Worm (Caenorhabditis elegans): ENCODE results near the gene set-31.

set-31 gene

DNA sequence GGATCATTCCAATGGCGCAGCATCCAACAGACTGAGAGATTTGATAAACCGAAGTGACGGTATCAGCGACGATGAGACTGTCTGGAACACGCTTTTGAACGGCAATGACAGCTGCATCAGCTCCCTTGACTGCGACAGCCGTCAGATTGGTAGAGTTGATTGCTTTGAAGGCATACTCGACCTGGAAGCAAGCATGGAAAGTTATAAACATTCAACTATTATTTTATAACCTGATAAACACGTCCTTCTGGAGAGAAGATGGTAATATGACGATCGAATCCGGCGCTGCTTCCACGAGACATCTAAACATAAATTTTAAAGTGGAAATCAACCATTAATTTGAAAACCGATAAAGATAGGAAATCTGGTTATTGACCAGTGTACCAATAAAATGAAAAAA, 4.6 kb downstream of the set-31 start, which contains the start of gene pas-1:
TSS of gene pas-1 (minus strand) at position 302 of the 400 bp plus-strand sequence.
- no peak for TF ChIP-seq efl-1 (optimal IDR thresholded peaks at IDR 0.05)
- peak in 1 of 2 experiments; percentile 10 for TF ChIP-seq efl-1 (GFP tag; optimal IDR thresholded peaks at IDR 0.05 in 1 of 2)
- TF ChIP-seq sup-37 (GFP tag; optimal IDR thresholded peaks at IDR 0.05): no peak
- TF ChIP-seq sox-4 (tag; optimal IDR thresholded peaks at IDR 0.05): no peak

DNA sequence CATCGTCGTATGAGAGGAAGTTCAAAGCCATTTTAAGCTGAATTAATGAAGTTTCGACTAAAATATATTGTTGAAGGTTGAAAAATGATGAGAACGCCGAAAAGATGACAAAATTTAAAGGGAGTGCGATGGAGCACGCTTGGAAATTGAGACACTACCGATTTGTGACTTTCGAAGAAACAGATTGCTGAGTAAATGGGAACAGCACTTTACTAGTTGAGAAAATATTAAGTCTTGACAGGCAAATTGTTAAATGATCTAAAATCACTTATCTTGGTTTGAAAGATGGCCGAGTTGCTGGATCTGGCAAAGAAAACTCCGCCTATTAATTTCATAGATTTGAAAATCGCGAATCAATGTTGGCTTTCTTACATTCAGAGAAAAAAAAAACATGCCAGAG, 5.6 kb downstream of the set-31 start, which contains the start of gene rpoa-12:
TSS of gene rpoa-12 (minus strand) at position 37 of the 400 bp plus-strand sequence.
- no peak for TF ChIP-seq hpl-2 (GFP tag; optimal IDR thresholded peaks at IDR 0.05)
- no peak for TF ChIP-seq pqm-1 (tag; optimal IDR thresholded peaks at IDR 0.05)
- TF ChIP-seq skn-1 (tag; optimal IDR thresholded peaks at IDR 0.05): peak; percentile 94
- peak; percentile 55 for TF ChIP-seq xbp-1 (tag; optimal IDR thresholded peaks at IDR 0.05)
- TF ChIP-seq nhr-20 (tag; optimal IDR thresholded peaks at IDR 0.05): peak; percentile 56
- no peak for TF ChIP-seq elt-2 (tag; optimal IDR thresholded peaks at IDR 0.05)
- no peak for TF ChIP-seq hlh-4 (tag; optimal IDR thresholded peaks at IDR 0.05)
- peak; percentile 68 for TF ChIP-seq lir-3 (tag; optimal IDR thresholded peaks at IDR 0.05; ENCODE audit: poor library complexity)
- TF ChIP-seq hlh-17 (GFP tag; optimal IDR thresholded peaks at IDR 0.05; ENCODE audit: borderline replicate concordance): no peak
- TF ChIP-seq ceh-90 (tag; optimal IDR thresholded peaks at IDR 0.05): peak; percentile 25
- TF ChIP-seq sox-4 (tag; optimal IDR thresholded peaks at IDR 0.05): peak; percentile 29
- TF ChIP-seq unc-86 (tag; optimal IDR thresholded peaks at IDR 0.05): no peak
- no peak for TF ChIP-seq Y116A8C.19 (tag; optimal IDR thresholded peaks at IDR 0.05; ENCODE audit: borderline replicate concordance)
- TF ChIP-seq ces-1 (GFP tag; optimal IDR thresholded peaks at IDR 0.05): no peak
- no peak for TF ChIP-seq unc-30 (tag; optimal IDR thresholded peaks at IDR 0.05)
- TF ChIP-seq nhr-47 (tag; optimal IDR thresholded peaks at IDR 0.05): peak; percentile 67
- TF ChIP-seq snu-23 (GFP tag; optimal IDR thresholded peaks at IDR 0.05): peak; percentile 57
- TF ChIP-seq ceh-82 (tag; optimal IDR thresholded peaks at IDR 0.05): peak in 1 of 3 experiments; percentile 24
- no peak for TF ChIP-seq nhr-11 (tag; optimal IDR thresholded peaks at IDR 0.05)
- TF ChIP-seq mdl-1 (tag; optimal IDR thresholded peaks at IDR 0.05): no peak
- peak; percentile 52 to 58 for TF ChIP-seq efl-1 (optimal IDR thresholded peaks at IDR 0.05)
- TF ChIP-seq efl-1 (GFP tag; optimal IDR thresholded peaks at IDR 0.05 in 1 of 2): peak; percentile 50 to 78
- TF ChIP-seq pax-3 (tag; optimal IDR thresholded peaks at IDR 0.05): peak; percentile 92
- TF ChIP-seq swsn-7 (tag; optimal IDR thresholded peaks at IDR 0.05): peak; percentile 29
- no peak for TF ChIP-seq egl-13 (tag; optimal IDR thresholded peaks at IDR 0.05)
- peak; percentile 50 for TF ChIP-seq vab-15 (tag; optimal IDR thresholded peaks at IDR 0.05)
- peak; percentile 37 to 51 (median 38) for TF ChIP-seq dpl-1 (GFP tag; optimal IDR thresholded peaks at IDR 0.05)
- TF ChIP-seq fkh-8 (tag; optimal IDR thresholded peaks at IDR 0.05): peak; percentile 63
- TF ChIP-seq lin-14 (GFP tag; optimal IDR thresholded peaks at IDR 0.05): peak; percentile 53
- peak; percentile 62 for TF ChIP-seq nhr-71 (tag; optimal IDR thresholded peaks at IDR 0.05)
- no peak for TF ChIP-seq ama-1 (optimal IDR thresholded peaks at IDR 0.05)
- TF ChIP-seq isw-1 (GFP tag; IDR thresholded peaks at IDR 0.05): peak; percentile 32; the same call in 1 of the 2 replicates
- peak; percentile 59 for TF ChIP-seq C16A3.4 (tag; optimal IDR thresholded peaks at IDR 0.05)
- peak; percentile 12 for TF ChIP-seq lin-13 (GFP tag; optimal IDR thresholded peaks at IDR 0.05)
- no peak for TF ChIP-seq fkh-4 (tag; optimal IDR thresholded peaks at IDR 0.05; ENCODE audit: borderline replicate concordance)
- peak; percentile 27 for TF ChIP-seq F16B12.6 (tag; optimal IDR thresholded peaks at IDR 0.05)
- peak; percentile 27 to 71 for TF ChIP-seq lsy-2 (tag; optimal IDR thresholded peaks at IDR 0.05)
- TF ChIP-seq ceh-8 (GFP tag; optimal IDR thresholded peaks at IDR 0.05): no peak
- TF ChIP-seq pag-3 (tag; optimal IDR thresholded peaks at IDR 0.05; ENCODE audit: borderline replicate concordance, insufficient read depth): no peak
- TF ChIP-seq ztf-11 (tag; optimal IDR thresholded peaks at IDR 0.05): peak in 1 of 2 experiments; percentile 64
- TF ChIP-seq sup-37 (GFP tag; optimal IDR thresholded peaks at IDR 0.05): no peak
- peak; percentile 44 for TF ChIP-seq tbx-2 (tag; optimal IDR thresholded peaks at IDR 0.05)
- no peak for TF ChIP-seq sptf-1 (tag; optimal IDR thresholded peaks at IDR 0.05)
- peak; percentile 1 for TF ChIP-seq unc-130 (tag; optimal IDR thresholded peaks at IDR 0.05)
- 0 out of 2 replicates have a peak, but pooled peaks have one; percentile 44 for TF ChIP-seq unc-98 (GFP tag; IDR thresholded peaks at IDR 0.05)
- peak; percentile 49 for TF ChIP-seq nhr-90 (tag; optimal IDR thresholded peaks at IDR 0.05; ENCODE audit: poor library complexity)
- TF ChIP-seq ceh-63 (GFP tag; optimal IDR thresholded peaks at IDR 0.05): no peak
- peak; percentile 31 for TF ChIP-seq lin-15B (tag; optimal IDR thresholded peaks at IDR 0.05)
- TF ChIP-seq rnt-1 (tag; optimal IDR thresholded peaks at IDR 0.05): peak; percentile 42
